Worm (Caenorhabditis elegans) whole organism, L1 larva: ENCODE results near the gene panl-2.

Experiments
- aha-1 ChIP-seq: fragments of 150-350 bp; optimal IDR thresholded peaks from 2 replicates; lab custom pipeline; 2014; ENCODE audit warnings: missing biosample characterization, missing genetic modification characterization
- ama-1 ChIP-seq: fragments of 150-350 bp; optimal IDR thresholded peaks from 2 replicates; lab custom pipeline; 2014
- blmp-1 ChIP-seq: fragments of 150-350 bp; optimal IDR thresholded peaks from 2 replicates; lab custom pipeline; 2014; ENCODE audit warnings: missing biosample characterization, missing genetic modification characterization
- ceh-88 ChIP-seq: fragments of 200-800 bp; sonication (Bioruptor generic); IDR thresholded peaks from 2 replicates; pipeline ENCODE4 v1.3.6; 2022; ENCODE audit warnings: missing genetic modification characterization, missing compliant biosample characterization
- ceh-90 ChIP-seq: sonication (generic microtip); optimal IDR thresholded peaks from 2 replicates; lab custom pipeline; 2016; ENCODE audit warnings: missing genetic modification characterization, missing compliant biosample characterization
- dpl-1 ChIP-seq, 3 experiments: fragments of 150-350 bp in 2 of 3; sonication (generic microtip) in 1 of 3; optimal IDR thresholded peaks; 2 replicates each; lab custom pipeline; 2014 to 2017; ENCODE audit warnings: missing biosample characterization in 3 of 3, missing genetic modification characterization in 3 of 3, missing genetic modification reagents in 3 of 3
- dsc-1 ChIP-seq: sonication (generic microtip); optimal IDR thresholded peaks from 2 replicates; lab custom pipeline; 2016; ENCODE audit warnings: mild to moderate bottlenecking, missing genetic modification characterization, missing compliant biosample characterization
- efl-1 ChIP-seq, 4 experiments: fragments of 150-350 bp; optimal IDR thresholded peaks in 3 of 4; peaks in 1 of 4; 1 replicate in 1 of 4; 2 replicates in 3 of 4; lab custom pipeline; 2014; ENCODE audit warnings: missing biosample characterization in 2 of 4, missing genetic modification characterization in 2 of 4, missing genetic modification reagents in 2 of 4
- elt-3 ChIP-seq, 6 experiments: fragments of 150-350 bp in 1 of 6; sonication (generic microtip); optimal IDR thresholded peaks; 2 replicates each; lab custom pipeline; 2017 to 2018; ENCODE audit warnings: missing biosample characterization in 6 of 6, missing genetic modification characterization in 6 of 6, inconsistent platforms in 1 of 6
- ets-5 ChIP-seq: fragments of 200-800 bp; sonication (Bioruptor generic); IDR thresholded peaks from 2 replicates; pipeline ENCODE4 v1.3.6; 2022; ENCODE audit warnings: missing genetic modification characterization, missing compliant biosample characterization
- fkh-10 ChIP-seq: sonication (generic microtip); optimal IDR thresholded peaks from 2 replicates; lab custom pipeline; 2017; ENCODE audit warnings: missing biosample characterization, missing genetic modification reagents, missing genetic modification characterization
- fkh-8 ChIP-seq: sonication (generic microtip); optimal IDR thresholded peaks from 2 replicates; lab custom pipeline; 2016; ENCODE audit warnings: mild to moderate bottlenecking, missing genetic modification characterization, missing compliant biosample characterization
- hlh-4 ChIP-seq: sonication (generic microtip); optimal IDR thresholded peaks from 2 replicates; lab custom pipeline; 2016; ENCODE audit warnings: mild to moderate bottlenecking, missing genetic modification characterization, missing compliant biosample characterization
- irx-1 ChIP-seq: sonication (generic microtip); optimal IDR thresholded peaks from 2 replicates; lab custom pipeline; 2016; ENCODE audit warnings: missing genetic modification characterization, missing compliant biosample characterization
- lin-14 ChIP-seq: fragments of 200-800 bp; sonication (Bioruptor generic); optimal IDR thresholded peaks from 2 replicates; lab custom pipeline; 2018; ENCODE audit warnings: mild to moderate bottlenecking, missing genetic modification characterization, moderate library complexity, missing compliant biosample characterization
- lin-35 ChIP-seq, 2 experiments: fragments of 150-350 bp; optimal IDR thresholded peaks; 2 replicates each; lab custom pipeline; 2014; ENCODE audit warnings: missing biosample characterization in 2 of 2, missing genetic modification characterization in 2 of 2, missing genetic modification reagents in 2 of 2
- lin-39 ChIP-seq: fragments of 150-350 bp; optimal IDR thresholded peaks from 2 replicates; lab custom pipeline; 2014; ENCODE audit warnings: missing biosample characterization, missing genetic modification reagents, missing genetic modification characterization
- lir-3 ChIP-seq: sonication (generic microtip); optimal IDR thresholded peaks from 2 replicates; lab custom pipeline; 2016; ENCODE audit warnings: mild to moderate bottlenecking, missing genetic modification characterization, moderate library complexity, missing compliant biosample characterization; ENCODE audit not compliant: poor library complexity
- lsy-2 ChIP-seq, 2 experiments: fragments of 150-350 bp; optimal IDR thresholded peaks; 2 replicates each; lab custom pipeline; 2014; ENCODE audit warnings: missing biosample characterization in 2 of 2, missing genetic modification characterization in 2 of 2
- mef-2 ChIP-seq: fragments of 150-350 bp; optimal IDR thresholded peaks from 2 replicates; lab custom pipeline; 2014; ENCODE audit warnings: missing biosample characterization, missing genetic modification characterization
- mep-1 ChIP-seq: fragments of 150-350 bp; optimal IDR thresholded peaks from 2 replicates; lab custom pipeline; 2014; ENCODE audit warnings: missing biosample characterization, missing genetic modification characterization
- nhr-11 ChIP-seq: fragments of 150-350 bp; optimal IDR thresholded peaks from 2 replicates; lab custom pipeline; 2014; ENCODE audit warnings: missing biosample characterization, missing genetic modification characterization
- nhr-12 ChIP-seq: sonication (generic microtip); optimal IDR thresholded peaks from 2 replicates; lab custom pipeline; 2017; ENCODE audit warnings: missing biosample characterization, missing genetic modification characterization
- nhr-19 ChIP-seq: fragments of 200-800 bp; sonication (Bioruptor generic); conservative IDR thresholded peaks from 2 replicates; pipeline ENCODE4 v1.3.6; 2022; ENCODE audit warnings: missing genetic modification characterization, missing compliant biosample characterization
- nhr-20 ChIP-seq: sonication (generic microtip); optimal IDR thresholded peaks from 2 replicates; lab custom pipeline; 2016; ENCODE audit warnings: mild to moderate bottlenecking, missing genetic modification characterization, missing compliant biosample characterization
- nhr-237 ChIP-seq: fragments of 150-350 bp; optimal IDR thresholded peaks from 2 replicates; lab custom pipeline; 2014; ENCODE audit warnings: missing biosample characterization, missing genetic modification characterization
- nhr-28 ChIP-seq: fragments of 150-350 bp; optimal IDR thresholded peaks from 2 replicates; lab custom pipeline; 2014; ENCODE audit warnings: missing biosample characterization, missing genetic modification characterization
- nhr-47 ChIP-seq: sonication (generic microtip); optimal IDR thresholded peaks from 2 replicates; lab custom pipeline; 2016; ENCODE audit warnings: mild to moderate bottlenecking, missing genetic modification characterization, moderate library complexity, missing compliant biosample characterization
- nhr-71 ChIP-seq: sonication (generic microtip); optimal IDR thresholded peaks from 2 replicates; lab custom pipeline; 2016; ENCODE audit warnings: mild to moderate bottlenecking, missing genetic modification characterization, moderate library complexity, missing compliant biosample characterization
- nhr-85 ChIP-seq: sonication (generic microtip); peaks from one replicate; lab custom pipeline; 2016; ENCODE audit warnings: missing genetic modification characterization, inconsistent platforms, missing compliant biosample characterization
- nhr-90 ChIP-seq: sonication (generic microtip); optimal IDR thresholded peaks from 2 replicates; lab custom pipeline; 2016; ENCODE audit warnings: mild to moderate bottlenecking, missing genetic modification characterization, missing compliant biosample characterization; ENCODE audit not compliant: poor library complexity
- pag-3 ChIP-seq: sonication (generic microtip); optimal IDR thresholded peaks from 2 replicates; lab custom pipeline; 2017; ENCODE audit warnings: missing genetic modification characterization, mild to moderate bottlenecking, missing compliant biosample characterization, antibody characterized with exemption, borderline replicate concordance; ENCODE audit not compliant: insufficient read depth
- pqm-1 ChIP-seq: sonication (generic microtip); optimal IDR thresholded peaks from 3 replicates; lab custom pipeline; 2017; ENCODE audit warnings: missing biosample characterization, missing genetic modification characterization
- rnt-1 ChIP-seq: sonication (generic microtip); optimal IDR thresholded peaks from 2 replicates; lab custom pipeline; 2016; ENCODE audit warnings: mild to moderate bottlenecking, missing genetic modification characterization, moderate library complexity, missing compliant biosample characterization
- skn-1 ChIP-seq: fragments of 150-350 bp; optimal IDR thresholded peaks from 2 replicates; lab custom pipeline; 2014; ENCODE audit warnings: missing biosample characterization, missing genetic modification characterization
- snpc-4 ChIP-seq: fragments of 150-350 bp; optimal IDR thresholded peaks from 2 replicates; lab custom pipeline; 2014; ENCODE audit warnings: missing biosample characterization, missing genetic modification characterization
- snu-23 ChIP-seq: sonication (generic microtip); optimal IDR thresholded peaks from 2 replicates; lab custom pipeline; 2016; ENCODE audit warnings: missing genetic modification characterization, missing compliant biosample characterization
- sptf-1 ChIP-seq: fragments of 150-350 bp; optimal IDR thresholded peaks from 2 replicates; lab custom pipeline; 2014; ENCODE audit warnings: missing biosample characterization, missing genetic modification characterization
- sup-37 ChIP-seq: fragments of 200-800 bp; sonication (Bioruptor generic); optimal IDR thresholded peaks from 2 replicates; lab custom pipeline; 2018; ENCODE audit warnings: mild to moderate bottlenecking, missing genetic modification characterization, missing compliant biosample characterization
- tbx-2 ChIP-seq: sonication (generic microtip); optimal IDR thresholded peaks from 2 replicates; lab custom pipeline; 2016; ENCODE audit warnings: missing genetic modification characterization, missing compliant biosample characterization
- unc-130 ChIP-seq: fragments of 150-350 bp; optimal IDR thresholded peaks from 2 replicates; lab custom pipeline; 2017; ENCODE audit warnings: missing biosample characterization, missing genetic modification characterization, inconsistent platforms
- unc-62 ChIP-seq: fragments of 150-350 bp; optimal IDR thresholded peaks from 2 replicates; lab custom pipeline; 2014; ENCODE audit warnings: missing biosample characterization, missing genetic modification reagents, missing genetic modification characterization
- unc-86 ChIP-seq: sonication (generic microtip); optimal IDR thresholded peaks from 2 replicates; lab custom pipeline; 2016; ENCODE audit warnings: missing genetic modification characterization, missing compliant biosample characterization
- unc-98 ChIP-seq: fragments of 200-800 bp; sonication (Bioruptor generic); IDR thresholded peaks from 2 replicates; pipeline ENCODE4 v1.3.6; 2022; ENCODE audit warnings: missing genetic modification characterization, missing compliant biosample characterization
- zip-4 ChIP-seq: fragments of 200-800 bp; sonication (Bioruptor generic); optimal IDR thresholded peaks from 2 replicates; lab custom pipeline; 2018; ENCODE audit warnings: mild to moderate bottlenecking, missing genetic modification characterization, moderate library complexity, missing compliant biosample characterization
- ztf-11 ChIP-seq, 2 experiments: sonication (generic microtip); optimal IDR thresholded peaks; 2 replicates each; lab custom pipeline; 2016 to 2017; ENCODE audit warnings: missing genetic modification characterization in 2 of 2, missing biosample characterization in 1 of 2, missing compliant biosample characterization in 1 of 2
- ztf-4 ChIP-seq: fragments of 150-350 bp; optimal IDR thresholded peaks from 2 replicates; lab custom pipeline; 2014; ENCODE audit warnings: missing biosample characterization, missing genetic modification characterization

Gene panl-2

DNA sequence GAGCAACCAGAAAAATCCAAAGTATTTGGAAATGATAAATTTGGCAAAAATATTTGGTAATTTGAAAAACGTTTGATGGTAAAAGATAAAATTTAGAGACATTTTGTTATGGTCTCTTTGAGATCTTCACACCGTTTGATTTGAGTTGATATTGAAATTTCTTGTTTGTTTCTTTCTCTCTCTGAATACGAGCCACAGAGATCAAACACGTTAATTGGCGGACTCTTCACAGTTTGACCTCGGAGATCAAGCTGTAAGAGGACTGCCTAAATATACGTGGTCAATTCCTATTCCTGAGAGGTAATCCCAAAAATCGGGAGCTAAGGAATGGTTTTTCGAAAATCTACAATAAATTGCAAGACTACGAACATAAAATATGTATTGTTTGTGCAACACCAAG lies 725 bp upstream of the panl-2 start:
- TF ChIP-seq dpl-1 (GFP tag; optimal IDR thresholded peaks at IDR 0.05; lab: Kevin White, UChicago) (no peak), ceh-88 (GFP tag; lab: Robert Waterston, UW) (no peak), nhr-71 (tag; lab: Kevin White, UChicago) (no peak), unc-130 (tag; lab: Kevin White, UChicago) (no peak), unc-98 (GFP tag; lab: Robert Waterston, UW) (no peak)

DNA sequence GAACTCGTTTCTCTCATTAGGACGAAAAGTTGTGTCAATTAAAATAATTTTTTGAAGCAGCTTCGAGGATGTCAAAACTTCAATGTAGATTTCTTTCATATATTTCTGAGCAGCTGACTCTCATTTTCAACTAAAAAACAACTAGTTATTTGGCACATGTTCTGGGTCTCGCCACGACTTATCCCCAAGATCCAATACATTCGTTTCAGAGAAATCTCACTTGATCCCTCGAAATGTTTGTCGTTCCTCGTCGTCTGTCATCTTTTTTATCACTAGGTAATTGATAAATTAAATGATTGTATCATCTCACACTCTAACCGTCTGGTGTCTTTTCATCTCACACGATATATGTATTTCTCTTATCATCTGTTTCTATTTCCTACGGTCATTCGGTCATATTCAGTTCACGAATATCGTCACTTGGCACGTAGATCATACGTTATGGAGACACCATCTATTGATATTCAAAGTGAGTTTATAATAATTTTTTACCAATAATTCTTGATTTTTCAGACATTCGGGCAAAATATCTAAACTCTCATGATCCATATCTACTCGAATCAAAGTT lies 5.9 kb downstream of the panl-2 start, which contains the start of the genes rpn-6.1 and F57B9.1:
Gene rpn-6.1, minus strand, starts transcription at position 65 of the 568 bp plus-strand sequence.
Gene F57B9.1, plus strand, starts transcription at position 154 of the 568 bp plus-strand sequence.
- TF ChIP-seq irx-1 (tag; lab: Kevin White, UChicago) = no peak
- TF ChIP-seq pqm-1 (tag; lab: Kevin White, UChicago) = no peak
- peak; percentile 49 for TF ChIP-seq nhr-85
- peak; percentile 6 for TF ChIP-seq nhr-90
- no peak for TF ChIP-seq aha-1 (tag; lab: Kevin White, UChicago)
- peak in 1 of 2 experiments; percentile 64 for TF ChIP-seq lsy-2 (tag; optimal IDR thresholded peaks at IDR 0.05; lab: Kevin White, UChicago)
- TF ChIP-seq zip-4 = no peak
- peak; percentile 63 for TF ChIP-seq pag-3
- TF ChIP-seq lin-35 (GFP tag; optimal IDR thresholded peaks at IDR 0.05; lab: Kevin White, UChicago) = peak in 1 of 2 experiments; percentile 53
- peak in 2 of 6 experiments; percentile 66 to 73 for TF ChIP-seq elt-3 (tag; optimal IDR thresholded peaks at IDR 0.05; lab: Kevin White, UChicago)
- TF ChIP-seq blmp-1 = peak; percentile 38
- TF ChIP-seq lin-14 (GFP tag; lab: Kevin White, UChicago) = peak; percentile 40
- TF ChIP-seq efl-1 (optimal IDR thresholded peaks at IDR 0.05; lab: Kevin White, UChicago) = peak in 1 of 2 experiments; percentile 4
- TF ChIP-seq efl-1 (GFP tag; optimal IDR thresholded peaks at IDR 0.05 in 1 of 2; lab: Kevin White, UChicago) = peak in 1 of 2 experiments; percentile 68
- TF ChIP-seq ztf-11 (tag; optimal IDR thresholded peaks at IDR 0.05; lab: Kevin White, UChicago) = no peak
- peak; percentile 36 for TF ChIP-seq snu-23
- peak; percentile 15 for TF ChIP-seq mep-1 (tag; lab: Kevin White, UChicago)
- TF ChIP-seq nhr-20 = peak; percentile 29
- TF ChIP-seq nhr-71 (tag; lab: Kevin White, UChicago) = peak; percentile 12
- TF ChIP-seq dpl-1 (GFP tag; optimal IDR thresholded peaks at IDR 0.05; lab: Kevin White, UChicago) = peak in 1 of 3 experiments; percentile 11

DNA sequence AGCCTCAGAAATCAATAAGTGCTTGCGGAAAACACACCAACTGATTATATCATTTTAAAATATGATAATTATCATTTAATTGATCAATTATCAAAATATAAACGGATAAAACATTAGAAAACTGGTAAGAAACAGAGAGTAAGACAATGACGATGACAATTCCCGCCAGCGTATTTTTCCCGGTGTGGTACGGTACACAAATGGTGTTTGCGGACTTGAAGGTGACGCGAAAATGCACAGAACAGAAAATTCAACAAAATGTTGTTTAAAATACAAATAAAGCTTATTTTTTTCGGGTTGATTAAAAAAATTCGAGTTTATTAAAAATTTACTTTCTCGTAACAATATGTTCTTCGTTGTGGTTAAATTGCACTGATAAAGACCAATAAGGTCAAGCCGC lies 6.8 kb downstream of the panl-2 start:
- TF ChIP-seq ceh-90 = no peak
- TF ChIP-seq tbx-2 = peak; percentile 2
- TF ChIP-seq sptf-1 (tag; lab: Kevin White, UChicago) = no peak
- peak; percentile 40 for TF ChIP-seq ama-1 (lab: Kevin White, UChicago)
- peak; percentile 67 to 80 for TF ChIP-seq lin-35 (GFP tag; optimal IDR thresholded peaks at IDR 0.05; lab: Kevin White, UChicago)
- TF ChIP-seq unc-62 (GFP tag; lab: Kevin White, UChicago) = no peak
- TF ChIP-seq nhr-237 (tag; lab: Kevin White, UChicago) = no peak
- peak; percentile 25 for TF ChIP-seq rnt-1 (tag; lab: Kevin White, UChicago)
- TF ChIP-seq nhr-90 = no peak
- TF ChIP-seq lin-39 (tag; lab: Kevin White, UChicago) = no peak
- no peak for TF ChIP-seq lir-3 (tag; lab: Kevin White, UChicago)
- no peak for TF ChIP-seq unc-98 (GFP tag; lab: Robert Waterston, UW)
- TF ChIP-seq sup-37 (GFP tag; lab: Kevin White, UChicago) = no peak
- peak; percentile 57 for TF ChIP-seq blmp-1
- TF ChIP-seq skn-1 = peak; percentile 91
- no peak for TF ChIP-seq hlh-4 (tag; lab: Kevin White, UChicago)
- no peak for TF ChIP-seq unc-86 (tag; lab: Kevin White, UChicago)
- TF ChIP-seq nhr-47 (tag; lab: Kevin White, UChicago) = peak; percentile 4
- TF ChIP-seq ztf-11 (tag; optimal IDR thresholded peaks at IDR 0.05; lab: Kevin White, UChicago) = no peak
- TF ChIP-seq nhr-11 = no peak
- no peak for TF ChIP-seq ztf-4 (tag; lab: Kevin White, UChicago)
- no peak for TF ChIP-seq nhr-28 (tag; lab: Kevin White, UChicago)
- no peak for TF ChIP-seq aha-1 (tag; lab: Kevin White, UChicago)
- TF ChIP-seq pqm-1 (tag; lab: Kevin White, UChicago) = no peak
- no peak for TF ChIP-seq dsc-1 (tag; lab: Kevin White, UChicago)
- no peak for TF ChIP-seq snpc-4 (tag; lab: Kevin White, UChicago)
- TF ChIP-seq ets-5 = no peak
- peak; percentile 0 for TF ChIP-seq fkh-10 (GFP tag; lab: Kevin White, UChicago)
- peak; percentile 52 to 78 (median 69) for TF ChIP-seq dpl-1 (GFP tag; optimal IDR thresholded peaks at IDR 0.05; lab: Kevin White, UChicago)
- TF ChIP-seq lin-14 (GFP tag; lab: Kevin White, UChicago) = peak; percentile 24
- no peak for TF ChIP-seq fkh-8 (tag; lab: Kevin White, UChicago)
- no peak for TF ChIP-seq nhr-19
- no peak for TF ChIP-seq nhr-12 (tag; lab: Kevin White, UChicago)
- no peak for TF ChIP-seq mef-2
- no peak for TF ChIP-seq irx-1 (tag; lab: Kevin White, UChicago)
